Worm (Caenorhabditis elegans) whole organism, L4/young adult: ENCODE results near the gene asps-1.

ENCODE experiments used
- W03F9.2 ChIP-seq: fragments of 150-350 bp; optimal IDR thresholded peaks from 2 replicates; lab custom pipeline; 2014; ENCODE audit warnings: missing biosample characterization, missing genetic modification characterization
- dao-5 ChIP-seq: sonication (generic microtip); optimal IDR thresholded peaks from 2 replicates; lab custom pipeline; 2016; ENCODE audit warnings: missing genotype, missing genetic modification characterization, moderate library complexity, missing compliant biosample characterization
- him-1 ChIP-seq: sonication (generic microtip); optimal IDR thresholded peaks from 2 replicates; lab custom pipeline; 2016; ENCODE audit warnings: missing genotype, missing genetic modification reagents, missing genetic modification characterization, missing compliant biosample characterization

asps-1 gene

ce11 chrV:10289743-10290142, 27.5 kb downstream of the asps-1 start, which contains the start of gene B0024.15:
B0024.15 (plus strand) TSS chrV:10290043.
- TF ChIP-seq W03F9.2 (tag; lab: Kevin White, UChicago) (no peak), dao-5 (tag; lab: Kevin White, UChicago) (no peak), him-1 (tag; lab: Kevin White, UChicago) (no peak)

ce11 chrV:10287260-10287659, 29.9 kb downstream of the asps-1 start, which contains the start of gene B0024.3:
B0024.3 (plus strand) TSS chrV:10287560.
- no peak for TF ChIP-seq dao-5 (tag; lab: Kevin White, UChicago)
- no peak for TF ChIP-seq W03F9.2 (tag; lab: Kevin White, UChicago)
- TF ChIP-seq him-1 (tag; lab: Kevin White, UChicago), result no peak

ce11 chrV:10285853-10286252, 31.3 kb downstream of the asps-1 start:
- TF ChIP-seq him-1 (tag; lab: Kevin White, UChicago) (no peak), W03F9.2 (tag; lab: Kevin White, UChicago) (no peak), dao-5 (tag; lab: Kevin White, UChicago) (no peak)

ce11 chrV:10283444-10283843, 33.8 kb downstream of the asps-1 start, which contains the start of gene lys-3:
lys-3 (minus strand) TSS chrV:10283544.
- TF ChIP-seq him-1 (tag; lab: Kevin White, UChicago), result no peak
- TF ChIP-seq W03F9.2 (tag; lab: Kevin White, UChicago), result no peak
- TF ChIP-seq dao-5 (tag; lab: Kevin White, UChicago), result no peak

- TF ChIP-seq dao-5 (tag; lab: Kevin White, UChicago), result no peak
- TF ChIP-seq him-1 (tag; lab: Kevin White, UChicago), result no peak
- no peak for TF ChIP-seq W03F9.2 (tag; lab: Kevin White, UChicago)
Observed at ce11 chrV:10281374-10281773, 35.8 kb downstream of the asps-1 start, which contains the start of gene lys-2. lys-2 (minus strand) TSS chrV:10281474.

- TF ChIP-seq dao-5 (tag; lab: Kevin White, UChicago) (no peak), W03F9.2 (tag; lab: Kevin White, UChicago) (no peak), him-1 (tag; lab: Kevin White, UChicago) (no peak)
Observed at ce11 chrV:10280112-10280511, 37.1 kb downstream of the asps-1 start.

ce11 chrV:10277579-10277978, 39.6 kb downstream of the asps-1 start, which contains the start of gene lys-1:
lys-1 (plus strand) TSS chrV:10277904.
- TF ChIP-seq W03F9.2 (tag; lab: Kevin White, UChicago), result no peak
- no peak for TF ChIP-seq dao-5 (tag; lab: Kevin White, UChicago)
- TF ChIP-seq him-1 (tag; lab: Kevin White, UChicago), result no peak

ce11 chrV:10276038-10276437, 41.2 kb downstream of the asps-1 start:
- TF ChIP-seq dao-5 (tag; lab: Kevin White, UChicago) (no peak), him-1 (tag; lab: Kevin White, UChicago) (no peak), W03F9.2 (tag; lab: Kevin White, UChicago) (no peak)

- TF ChIP-seq him-1 (tag; lab: Kevin White, UChicago) (no peak), dao-5 (tag; lab: Kevin White, UChicago) (no peak), W03F9.2 (tag; lab: Kevin White, UChicago) (no peak)
Observed at ce11 chrV:10275619-10276018, 41.6 kb downstream of the asps-1 start, which contains the start of gene Y22F5A.11. Y22F5A.11 (minus strand) TSS chrV:10275646.

ce11 chrV:10273837-10274236, 43.4 kb downstream of the asps-1 start:
- no peak for TF ChIP-seq W03F9.2 (tag; lab: Kevin White, UChicago)
- TF ChIP-seq him-1 (tag; lab: Kevin White, UChicago), result peak; percentile 46

- TF ChIP-seq W03F9.2 (tag; lab: Kevin White, UChicago) (no peak), dao-5 (tag; lab: Kevin White, UChicago) (no peak), him-1 (tag; lab: Kevin White, UChicago) (no peak)
Observed at ce11 chrV:10270214-10270613, 47.0 kb downstream of the asps-1 start, which contains the start of gene ric-4. ric-4 (minus strand) TSS chrV:10270314.

- TF ChIP-seq W03F9.2 (tag; lab: Kevin White, UChicago), result no peak
- no peak for TF ChIP-seq him-1 (tag; lab: Kevin White, UChicago)
- TF ChIP-seq dao-5 (tag; lab: Kevin White, UChicago), result no peak
Observed at ce11 chrV:10266050-10266449, 51.1 kb downstream of the asps-1 start.
